Fruit fly (Drosophila melanogaster) whole organism, embryonic: ENCODE data around the gene CG33158.

ENCODE experiments used
- Adf1 ChIP-seq: fragments of 200-800 bp; sonication (Bioruptor generic); IDR thresholded peaks from 2 replicates; pipeline ENCODE4 v1.3.6; 2022; ENCODE audit warnings: missing biosample characterization, missing genetic modification characterization
- Atf3 ChIP-seq: fragments of 200-800 bp; sonication (Bioruptor generic); optimal IDR thresholded peaks from 3 replicates; lab custom pipeline; 2016; ENCODE audit warnings: missing biosample characterization, missing genetic modification characterization
- CG10147 ChIP-seq: fragments of 200-800 bp; sonication (Bioruptor generic); optimal IDR thresholded peaks from 2 replicates; lab custom pipeline; 2019; ENCODE audit warnings: missing biosample characterization, mild to moderate bottlenecking, missing genetic modification characterization, moderate library complexity
- CG11093 ChIP-seq: fragments of 200-800 bp; sonication (Bioruptor generic); IDR thresholded peaks from 3 replicates; pipeline ENCODE4 v1.3.6; 2022; ENCODE audit warnings: missing biosample characterization, missing genetic modification characterization
- CG11504 ChIP-seq: fragments of 200-800 bp; sonication (Bioruptor generic); optimal IDR thresholded peaks from 3 replicates; lab custom pipeline; 2019; ENCODE audit warnings: missing biosample characterization, mild to moderate bottlenecking, missing genetic modification characterization, moderate library complexity
- CG12299 ChIP-seq: fragments of 200-800 bp; sonication (Bioruptor generic); optimal IDR thresholded peaks from 2 replicates; lab custom pipeline; 2018; ENCODE audit warnings: missing biosample characterization, mild to moderate bottlenecking, missing genetic modification characterization
- CG14441 ChIP-seq: fragments of 200-800 bp; sonication (Bioruptor generic); IDR thresholded peaks from 2 replicates; pipeline ENCODE4 v1.3.6; 2022; ENCODE audit warnings: missing biosample characterization, missing genetic modification characterization
- CG15073 ChIP-seq: fragments of 200-800 bp; sonication (Bioruptor generic); optimal IDR thresholded peaks from 2 replicates; lab custom pipeline; 2016; ENCODE audit warnings: missing biosample characterization, missing genetic modification characterization
- CG17361 ChIP-seq: fragments of 200-800 bp; sonication (Bioruptor generic); IDR thresholded peaks from 3 replicates; pipeline ENCODE4 v1.3.6; 2022; ENCODE audit warnings: missing biosample characterization, missing genetic modification characterization
- CG18599 ChIP-seq: fragments of 200-800 bp; sonication (Bioruptor generic); optimal IDR thresholded peaks from 3 replicates; lab custom pipeline; 2017; ENCODE audit warnings: missing biosample characterization, missing genetic modification characterization, mild to moderate bottlenecking, moderate library complexity, missing genetic modification reagents
- CG18619 ChIP-seq: fragments of 200-800 bp; sonication (Bioruptor generic); optimal IDR thresholded peaks from 3 replicates; lab custom pipeline; 2017; ENCODE audit warnings: missing biosample characterization, mild to moderate bottlenecking, missing genetic modification characterization
- CG30431 ChIP-seq: fragments of 200-800 bp; sonication (Bioruptor generic); optimal IDR thresholded peaks from 2 replicates; lab custom pipeline; 2017; ENCODE audit warnings: missing biosample characterization, missing genetic modification characterization
- CG31224 ChIP-seq: fragments of 200-800 bp; sonication (Bioruptor generic); IDR thresholded peaks from 2 replicates; pipeline ENCODE4 v1.3.6; 2022; ENCODE audit warnings: missing biosample characterization, missing genetic modification characterization
- CG43689 ChIP-seq: fragments of 200-800 bp; sonication (Bioruptor generic); IDR thresholded peaks from 2 replicates; pipeline ENCODE4 v1.3.6; 2022; ENCODE audit warnings: missing biosample characterization, missing genetic modification characterization
- CG6813 ChIP-seq: fragments of 200-800 bp; sonication (Bioruptor generic); optimal IDR thresholded peaks from 2 replicates; lab custom pipeline; 2017; ENCODE audit warnings: missing biosample characterization, missing genetic modification characterization, mild to moderate bottlenecking, moderate library complexity, missing genetic modification reagents
- CG7556 ChIP-seq: fragments of 200-800 bp; sonication (Bioruptor generic); optimal IDR thresholded peaks from 2 replicates; lab custom pipeline; 2017; ENCODE audit warnings: missing biosample characterization, mild to moderate bottlenecking, missing genetic modification characterization
- CG7745 ChIP-seq: fragments of 200-800 bp; sonication (Bioruptor generic); optimal IDR thresholded peaks from 2 replicates; lab custom pipeline; 2018; ENCODE audit warnings: missing biosample characterization, mild to moderate bottlenecking, missing genetic modification characterization, moderate library complexity
- CG8765 ChIP-seq: fragments of 200-800 bp; sonication (Bioruptor generic); IDR thresholded peaks from 2 replicates; pipeline ENCODE4 v1.3.6; 2022; ENCODE audit warnings: missing biosample characterization, missing genetic modification characterization
- CG8924 ChIP-seq: fragments of 200-800 bp; optimal IDR thresholded peaks from 3 replicates; lab custom pipeline; 2019; ENCODE audit warnings: missing biosample characterization, mild to moderate bottlenecking, missing genetic modification characterization, moderate library complexity
- CG9437 ChIP-seq: fragments of 200-800 bp; sonication (Bioruptor generic); optimal IDR thresholded peaks from 2 replicates; lab custom pipeline; 2018; ENCODE audit warnings: missing biosample characterization, mild to moderate bottlenecking, missing genetic modification characterization
- CG9932 ChIP-seq: fragments of 200-800 bp; sonication (Bioruptor generic); IDR thresholded peaks from 2 replicates; pipeline ENCODE4 v1.3.6; 2022; ENCODE audit warnings: missing biosample characterization, missing genetic modification characterization
- Ets65A ChIP-seq: fragments of 200-800 bp; sonication (Bioruptor generic); peaks from one replicate; lab custom pipeline; 2016; ENCODE audit warnings: missing biosample characterization, missing genetic modification characterization
- Ets97D ChIP-seq: fragments of 200-800 bp; sonication (Bioruptor generic); optimal IDR thresholded peaks from 3 replicates; lab custom pipeline; 2016; ENCODE audit warnings: missing biosample characterization, missing genetic modification characterization
- H2.0 ChIP-seq: fragments of 200-800 bp; sonication (Bioruptor generic); IDR thresholded peaks from 2 replicates; pipeline ENCODE4 v1.3.6; 2022; ENCODE audit warnings: missing biosample characterization, missing genetic modification characterization
- Hand ChIP-seq: fragments of 200-800 bp; sonication (Bioruptor generic); optimal IDR thresholded peaks from 2 replicates; lab custom pipeline; 2017; ENCODE audit warnings: mild to moderate bottlenecking, missing biosample characterization, missing genetic modification reagents, missing genetic modification characterization
- Opbp ChIP-seq: fragments of 200-800 bp; sonication (Bioruptor generic); IDR thresholded peaks from 3 replicates; pipeline ENCODE4 v1.3.6; 2022; ENCODE audit warnings: missing biosample characterization, missing genetic modification characterization; ENCODE audit not compliant: partially characterized antibody
- Ptx1 ChIP-seq: fragments of 200-800 bp; sonication (Bioruptor generic); IDR thresholded peaks from 2 replicates; pipeline ENCODE4 v1.3.6; 2022; ENCODE audit warnings: missing biosample characterization, missing genetic modification characterization
- Rfx ChIP-seq: fragments of 200-800 bp; sonication (Bioruptor generic); IDR thresholded peaks from 2 replicates; pipeline ENCODE4 v1.3.6; 2022; ENCODE audit warnings: missing biosample characterization, missing genetic modification characterization
- Sin3A ChIP-seq: fragments of >200 bp; optimal IDR thresholded peaks from 2 replicates; lab custom pipeline; 2018
- Xbp1 ChIP-seq: fragments of 200-800 bp; sonication (Bioruptor generic); optimal IDR thresholded peaks from 3 replicates; lab custom pipeline; 2016; ENCODE audit warnings: missing biosample characterization, mild to moderate bottlenecking, missing genetic modification characterization
- aop ChIP-seq: fragments of 200-800 bp; sonication (Bioruptor generic); IDR thresholded peaks from 2 replicates; pipeline ENCODE4 v1.3.6; 2022; ENCODE audit warnings: missing biosample characterization, missing genetic modification characterization
- cg ChIP-seq: fragments of 200-800 bp; sonication (Bioruptor generic); optimal IDR thresholded peaks from 3 replicates; lab custom pipeline; 2019; ENCODE audit warnings: missing biosample characterization, mild to moderate bottlenecking, missing genetic modification characterization, moderate library complexity
- crc ChIP-seq: fragments of 200-800 bp; sonication (Bioruptor generic); optimal IDR thresholded peaks from 2 replicates; lab custom pipeline; 2016; ENCODE audit warnings: missing biosample characterization, missing genetic modification characterization
- da ChIP-seq: fragments of 200-800 bp; sonication (Bioruptor generic); optimal IDR thresholded peaks from 2 replicates; lab custom pipeline; 2016; ENCODE audit warnings: missing biosample characterization, missing genetic modification characterization
- dysf ChIP-seq: fragments of 200-800 bp; sonication (Bioruptor generic); IDR thresholded peaks from 3 replicates; pipeline ENCODE4 v1.3.6; 2022; ENCODE audit warnings: missing biosample characterization, missing genetic modification characterization
- gsb ChIP-seq: fragments of 200-800 bp; sonication (Bioruptor generic); IDR thresholded peaks from 2 replicates; pipeline ENCODE4 v1.3.6; 2022; ENCODE audit warnings: missing biosample characterization, missing genetic modification characterization
- gsb-n ChIP-seq: fragments of 200-800 bp; sonication (Bioruptor generic); optimal IDR thresholded peaks from 3 replicates; lab custom pipeline; 2018; ENCODE audit warnings: missing biosample characterization, mild to moderate bottlenecking, missing genetic modification characterization
- jumu ChIP-seq: fragments of 200-800 bp; sonication (Bioruptor generic); optimal IDR thresholded peaks from 3 replicates; lab custom pipeline; 2016; ENCODE audit warnings: missing biosample characterization, missing genetic modification characterization
- lab ChIP-seq: fragments of 200-800 bp; sonication (Bioruptor generic); optimal IDR thresholded peaks from 3 replicates; lab custom pipeline; 2017; ENCODE audit warnings: missing biosample characterization, missing genetic modification characterization, mild to moderate bottlenecking, moderate library complexity, missing genetic modification reagents
- lmd ChIP-seq: fragments of 200-800 bp; sonication (Bioruptor generic); IDR thresholded peaks from 2 replicates; pipeline ENCODE4 v1.3.6; 2022; ENCODE audit warnings: missing biosample characterization, missing genetic modification characterization
- mam ChIP-seq: fragments of 200-800 bp; sonication (Bioruptor generic); optimal IDR thresholded peaks from 3 replicates; lab custom pipeline; 2016; ENCODE audit warnings: missing biosample characterization, missing genetic modification characterization
- mld ChIP-seq: fragments of 200-800 bp; sonication (Bioruptor generic); IDR thresholded peaks from 3 replicates; pipeline ENCODE4 v1.3.6; 2022; ENCODE audit warnings: missing biosample characterization, missing genetic modification characterization; ENCODE audit not compliant: partially characterized antibody
- nerfin-1 ChIP-seq: fragments of 200-800 bp; sonication (Bioruptor generic); optimal IDR thresholded peaks from 3 replicates; lab custom pipeline; 2019; ENCODE audit warnings: missing biosample characterization, mild to moderate bottlenecking, missing genetic modification characterization, moderate library complexity
- oc ChIP-seq: fragments of 200-800 bp; sonication (Bioruptor generic); optimal IDR thresholded peaks from 2 replicates; lab custom pipeline; 2018; ENCODE audit warnings: missing biosample characterization, mild to moderate bottlenecking, missing genetic modification characterization, moderate library complexity
- phol ChIP-seq: fragments of 200-800 bp; sonication (Bioruptor generic); optimal IDR thresholded peaks from 3 replicates; lab custom pipeline; 2018; ENCODE audit warnings: missing biosample characterization, mild to moderate bottlenecking, missing genetic modification characterization, moderate library complexity
- salm ChIP-seq: fragments of 200-800 bp; sonication (Bioruptor generic); optimal IDR thresholded peaks from 2 replicates; lab custom pipeline; 2018; ENCODE audit warnings: missing biosample characterization, mild to moderate bottlenecking, missing genetic modification characterization
- schlank ChIP-seq: fragments of 200-800 bp; sonication (Bioruptor generic); optimal IDR thresholded peaks from 2 replicates; lab custom pipeline; 2018; ENCODE audit warnings: missing biosample characterization, mild to moderate bottlenecking, missing genetic modification characterization
- ssp ChIP-seq: fragments of 200-800 bp; sonication (Bioruptor generic); IDR thresholded peaks from 2 replicates; pipeline ENCODE4 v1.3.6; 2022; ENCODE audit warnings: missing biosample characterization, missing genetic modification characterization
- tll ChIP-seq, 2 experiments: fragments of 200-800 bp in 1 of 2; fragments of >200 bp in 1 of 2; sonication (Bioruptor generic) in 1 of 2; optimal IDR thresholded peaks; 2 replicates each; lab custom pipeline; 2017 to 2019; ENCODE audit warnings: missing biosample characterization in 2 of 2, missing genetic modification characterization in 2 of 2, mild to moderate bottlenecking in 1 of 2, moderate library complexity in 1 of 2
- vfl ChIP-seq: fragments of 200-800 bp; sonication (Bioruptor generic); optimal IDR thresholded peaks from 2 replicates; lab custom pipeline; 2016; ENCODE audit warnings: missing biosample characterization, missing genetic modification characterization
- vvl ChIP-seq: fragments of 200-800 bp; sonication (Bioruptor generic); IDR thresholded peaks from 2 replicates; pipeline ENCODE4 v1.3.6; 2022; ENCODE audit warnings: missing biosample characterization, missing genetic modification characterization
- zfh2 ChIP-seq: fragments of 200-800 bp; sonication (Bioruptor generic); optimal IDR thresholded peaks from 2 replicates; lab custom pipeline; 2016; ENCODE audit warnings: missing biosample characterization, missing genetic modification characterization

Gene CG33158

DNA sequence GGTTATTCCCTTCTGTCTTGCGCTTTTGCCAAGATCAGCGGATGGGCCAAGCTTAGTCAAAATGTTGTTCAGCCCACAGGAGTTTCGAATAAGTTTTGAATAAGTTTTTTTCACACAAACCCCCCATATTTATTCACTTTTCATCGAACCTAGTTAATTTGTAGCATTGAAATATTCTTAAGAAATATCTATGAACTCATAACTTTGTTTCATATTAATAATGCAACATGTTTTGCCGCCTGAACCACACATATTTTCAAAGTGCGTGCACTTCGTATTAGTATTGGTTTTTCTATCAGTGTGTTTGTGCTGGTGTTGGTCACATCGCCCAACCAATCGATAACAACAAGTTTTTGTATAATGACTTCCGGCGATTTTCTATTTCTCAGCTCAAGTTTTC lies 67.1 kb downstream of the CG33158 start (continued):
- TF ChIP-seq CG8924 (no peak), zfh2 (no peak), lmd (GFP tag; lab: Robert Waterston, UW) (peak; percentile 30; the same call in 1 of the 2 replicates), da (GFP tag; lab: Kevin White, UChicago) (no peak), Atf3 (GFP tag; lab: Kevin White, UChicago) (no peak), Adf1 (GFP tag; lab: Robert Waterston, UW) (no peak), phol (peak; percentile 32), schlank (tag; lab: Kevin White, UChicago) (no peak), Sin3A (lab: Kevin White, UChicago) (no peak), CG11504 (tag; lab: Kevin White, UChicago) (peak; percentile 27), salm (tag; lab: Kevin White, UChicago) (peak; percentile 22), dysf (GFP tag; lab: Robert Waterston, UW) (peak; percentile 41; the same call in 1 of the 3 replicates), aop (GFP tag; lab: Robert Waterston, UW) (no peak), CG30431 (GFP tag; lab: Kevin White, UChicago) (no peak), CG17361 (peak; percentile 33; the same call in 1 of the 3 replicates), CG10147 (GFP tag; lab: Kevin White, UChicago) (no peak), Hand (GFP tag; lab: Kevin White, UChicago) (no peak), jumu (GFP tag; lab: Kevin White, UChicago) (no peak), CG15073 (GFP tag; lab: Kevin White, UChicago) (no peak), CG14441 (GFP tag; lab: Robert Waterston, UW) (peak; percentile 73), gsb-n (tag; lab: Kevin White, UChicago) (peak; percentile 17), nerfin-1 (tag; lab: Kevin White, UChicago) (peak; percentile 2), CG7556 (GFP tag; lab: Kevin White, UChicago) (peak; percentile 6), vfl (GFP tag; lab: Kevin White, UChicago) (no peak), CG43689 (GFP tag; lab: Robert Waterston, UW) (no peak), CG8765 (GFP tag; lab: Robert Waterston, UW) (peak; percentile 15; the same call in 1 of the 2 replicates), Xbp1 (no peak), vvl (GFP tag; lab: Robert Waterston, UW) (peak; percentile 86), H2.0 (GFP tag; lab: Robert Waterston, UW) (no peak), cg (GFP tag; lab: Kevin White, UChicago) (peak; percentile 47), CG11093 (GFP tag; lab: Robert Waterston, UW) (peak; percentile 48; the same call in 1 of the 3 replicates), ssp (GFP tag; lab: Robert Waterston, UW) (0 out of 2 replicates have a peak, but pooled peaks have one; percentile 13), CG6813 (no peak), Opbp (GFP tag; lab: Robert Waterston, UW) (no peak), tll (GFP tag; optimal IDR thresholded peaks at IDR 0.05; lab: Kevin White, UChicago) (no peak), CG18619 (no peak), CG31224 (GFP tag; lab: Robert Waterston, UW) (no peak), CG7745 (tag; lab: Kevin White, UChicago) (no peak), Ets97D (GFP tag; lab: Kevin White, UChicago) (no peak), Rfx (GFP tag; lab: Robert Waterston, UW) (no peak), CG18599 (GFP tag; lab: Kevin White, UChicago) (no peak), gsb (GFP tag; lab: Robert Waterston, UW) (no peak), CG9932 (GFP tag; lab: Robert Waterston, UW) (no peak), mam (GFP tag; lab: Kevin White, UChicago) (no peak), Ets65A (no peak), crc (no peak), oc (tag; lab: Kevin White, UChicago) (no peak), CG12299 (tag; lab: Kevin White, UChicago) (no peak), Ptx1 (GFP tag; lab: Robert Waterston, UW) (peak; percentile 70), mld (GFP tag; lab: Robert Waterston, UW) (no peak), lab (GFP tag; lab: Kevin White, UChicago) (no peak), CG9437 (GFP tag; lab: Kevin White, UChicago) (no peak)
